Worm (Caenorhabditis elegans) whole organism, mixed stage, embryonic: ENCODE data around the gene Y17D7C.2.

Experiments
- ces-1 ChIP-seq: fragments of 150-350 bp; optimal IDR thresholded peaks from 2 replicates; lab custom pipeline; 2014; ENCODE audit warnings: missing biosample characterization, missing genetic modification reagents, missing genetic modification characterization
- drap-1 ChIP-seq: fragments of 200-800 bp; sonication (Bioruptor generic); optimal IDR thresholded peaks from 3 replicates; lab custom pipeline; 2018; ENCODE audit warnings: mild to moderate bottlenecking, missing genetic modification characterization, missing compliant biosample characterization
- lin-13 ChIP-seq: fragments of 150-350 bp; optimal IDR thresholded peaks from 2 replicates; lab custom pipeline; 2014; ENCODE audit warnings: missing biosample characterization, missing genetic modification characterization
- lin-32 ChIP-seq: fragments of 200-800 bp; sonication (Bioruptor generic); optimal IDR thresholded peaks from 2 replicates; lab custom pipeline; 2018; ENCODE audit warnings: mild to moderate bottlenecking, missing genetic modification characterization, missing compliant biosample characterization
- lsy-2 ChIP-seq: fragments of 150-350 bp; optimal IDR thresholded peaks from 2 replicates; lab custom pipeline; 2014; ENCODE audit warnings: missing biosample characterization, missing genetic modification characterization
- nhr-2 ChIP-seq: fragments of 150-350 bp; optimal IDR thresholded peaks from 2 replicates; lab custom pipeline; 2014; ENCODE audit warnings: missing biosample characterization, missing genetic modification characterization
- nhr-76 ChIP-seq: sonication (generic microtip); optimal IDR thresholded peaks from 2 replicates; lab custom pipeline; 2017; ENCODE audit warnings: missing biosample characterization, missing genetic modification characterization
- snpc-4 ChIP-seq: fragments of 150-350 bp; optimal IDR thresholded peaks from 2 replicates; lab custom pipeline; 2014; ENCODE audit warnings: missing biosample characterization, missing genetic modification characterization
- tbx-8 ChIP-seq: fragments of 200-800 bp; sonication (Bioruptor generic); optimal IDR thresholded peaks from 2 replicates; lab custom pipeline; 2018; ENCODE audit warnings: mild to moderate bottlenecking, missing genetic modification characterization, moderate library complexity, missing compliant biosample characterization
- ztf-11 ChIP-seq: fragments of 150-350 bp; optimal IDR thresholded peaks from 2 replicates; lab custom pipeline; 2014; ENCODE audit warnings: missing biosample characterization, missing genetic modification characterization

ce11 chrV:18705319-18706062 is 14.3 kb downstream of the Y17D7C.2 start:
- no peak for TF ChIP-seq ztf-11 (tag; lab: Kevin White, UChicago)
- no peak for TF ChIP-seq lsy-2 (tag; lab: Kevin White, UChicago)
- no peak for TF ChIP-seq lin-32 (GFP tag; lab: Kevin White, UChicago)
- TF ChIP-seq drap-1: no peak
- TF ChIP-seq lin-13 (tag; lab: Kevin White, UChicago): no peak
- TF ChIP-seq nhr-2: no peak
- no peak for TF ChIP-seq tbx-8 (GFP tag; lab: Kevin White, UChicago)
- no peak for TF ChIP-seq snpc-4 (tag; lab: Kevin White, UChicago)
- TF ChIP-seq ces-1 (GFP tag; lab: Kevin White, UChicago): no peak
- TF ChIP-seq nhr-76 (tag; lab: Kevin White, UChicago): no peak
